Fruit fly (Drosophila melanogaster) whole organism, embryonic: ENCODE measurements around the gene Gorab.

ENCODE experiments used
- Aef1 ChIP-seq: fragments of 200-800 bp; sonication (Bioruptor generic); IDR thresholded peaks from 3 replicates; pipeline ENCODE4 v1.3.6; 2022; ENCODE audit warnings: missing biosample characterization, missing genetic modification characterization
- Atf6 ChIP-seq: fragments of 200-800 bp; sonication (Bioruptor generic); IDR thresholded peaks from 2 replicates; pipeline ENCODE4 v1.3.6; 2022; ENCODE audit warnings: missing biosample characterization, missing genetic modification characterization
- Bteb2 ChIP-seq: fragments of 200-800 bp; sonication (Bioruptor generic); optimal IDR thresholded peaks from 2 replicates; lab custom pipeline; 2016; ENCODE audit warnings: missing biosample characterization, missing genetic modification characterization
- CG10462 ChIP-seq: fragments of 200-800 bp; sonication (Bioruptor generic); optimal IDR thresholded peaks from 2 replicates; lab custom pipeline; 2016; ENCODE audit warnings: missing biosample characterization, missing genetic modification characterization
- CG11093 ChIP-seq: fragments of 200-800 bp; sonication (Bioruptor generic); IDR thresholded peaks from 3 replicates; pipeline ENCODE4 v1.3.6; 2022; ENCODE audit warnings: missing biosample characterization, missing genetic modification characterization
- CG11398 ChIP-seq: fragments of 200-800 bp; sonication (Bioruptor generic); optimal IDR thresholded peaks from 2 replicates; lab custom pipeline; 2016; ENCODE audit warnings: missing biosample characterization, missing genetic modification characterization
- CG12769 ChIP-seq: fragments of 200-800 bp; sonication (Bioruptor generic); optimal IDR thresholded peaks from 2 replicates; lab custom pipeline; 2019; ENCODE audit warnings: missing biosample characterization, mild to moderate bottlenecking, missing genetic modification characterization, moderate library complexity
- CG1792 ChIP-seq: fragments of 200-800 bp; sonication (Bioruptor generic); optimal IDR thresholded peaks from 2 replicates; lab custom pipeline; 2016; ENCODE audit warnings: missing biosample characterization, missing genetic modification characterization
- CG18476 ChIP-seq: fragments of 200-800 bp; sonication (Bioruptor generic); optimal IDR thresholded peaks from 2 replicates; lab custom pipeline; 2016; ENCODE audit warnings: missing biosample characterization, mild to moderate bottlenecking, missing genetic modification characterization
- CG30431 ChIP-seq: fragments of 200-800 bp; sonication (Bioruptor generic); optimal IDR thresholded peaks from 2 replicates; lab custom pipeline; 2017; ENCODE audit warnings: missing biosample characterization, missing genetic modification characterization
- CG31388 ChIP-seq: fragments of 200-800 bp; sonication (Bioruptor generic); optimal IDR thresholded peaks from 2 replicates; lab custom pipeline; 2016; ENCODE audit warnings: missing biosample characterization, missing genetic modification characterization
- CG3995 ChIP-seq: fragments of 200-800 bp; sonication (Bioruptor generic); optimal IDR thresholded peaks from 3 replicates; lab custom pipeline; 2016; ENCODE audit warnings: missing biosample characterization, missing genetic modification characterization
- CG4820 ChIP-seq: fragments of 200-800 bp; sonication (Bioruptor generic); optimal IDR thresholded peaks from 3 replicates; lab custom pipeline; 2016; ENCODE audit warnings: missing biosample characterization, missing genetic modification characterization
- CG6654 ChIP-seq: fragments of 200-800 bp; sonication (Bioruptor generic); optimal IDR thresholded peaks from 2 replicates; lab custom pipeline; 2017; ENCODE audit warnings: missing biosample characterization, mild to moderate bottlenecking, missing genetic modification characterization
- CG8944 ChIP-seq: fragments of 200-800 bp; sonication (Bioruptor generic); optimal IDR thresholded peaks from 3 replicates; lab custom pipeline; 2016; ENCODE audit warnings: missing biosample characterization, missing genetic modification characterization
- CG9932 ChIP-seq: fragments of 200-800 bp; sonication (Bioruptor generic); IDR thresholded peaks from 2 replicates; pipeline ENCODE4 v1.3.6; 2022; ENCODE audit warnings: missing biosample characterization, missing genetic modification characterization
- CkIIα-i1 ChIP-seq: fragments of 200-800 bp; sonication (Bioruptor generic); IDR thresholded peaks from 2 replicates; pipeline ENCODE4 v1.3.6; 2022; ENCODE audit warnings: missing biosample characterization, missing genetic modification characterization
- Deaf1 ChIP-seq: fragments of 200-800 bp; optimal IDR thresholded peaks from 3 replicates; lab custom pipeline; 2019; ENCODE audit warnings: missing biosample characterization, mild to moderate bottlenecking, missing genetic modification characterization, moderate library complexity
- Dll ChIP-seq: fragments of 200-800 bp; sonication (Bioruptor generic); IDR thresholded peaks from 4 replicates; pipeline ENCODE4 v1.3.6; 2022; ENCODE audit warnings: missing biosample characterization, missing genetic modification characterization; ENCODE audit not compliant: partially characterized antibody
- Dref ChIP-seq: fragments of 200-800 bp; sonication (Bioruptor generic); IDR thresholded peaks from 2 replicates; pipeline ENCODE4 v1.3.6; 2022; ENCODE audit warnings: missing biosample characterization, missing genetic modification characterization
- Elba2 ChIP-seq: fragments of 200-800 bp; sonication (Bioruptor generic); optimal IDR thresholded peaks from 3 replicates; lab custom pipeline; 2016; ENCODE audit warnings: missing biosample characterization, missing genetic modification characterization
- Mad ChIP-seq: fragments of 200-800 bp; sonication (Bioruptor generic); optimal IDR thresholded peaks from 2 replicates; lab custom pipeline; 2016; ENCODE audit warnings: missing biosample characterization, missing genetic modification characterization
- Med ChIP-seq: fragments of 200-800 bp; sonication (Bioruptor generic); peaks from one replicate; lab custom pipeline; 2016; ENCODE audit warnings: missing biosample characterization, missing genetic modification characterization, mild to moderate bottlenecking, inconsistent platforms, moderate library complexity
- NK7.1 ChIP-seq: fragments of 200-800 bp; sonication (Bioruptor generic); optimal IDR thresholded peaks from 3 replicates; lab custom pipeline; 2016; ENCODE audit warnings: missing biosample characterization, missing genetic modification characterization
- Neu2 ChIP-seq: fragments of 200-800 bp; sonication (Bioruptor generic); optimal IDR thresholded peaks from 3 replicates; lab custom pipeline; 2016; ENCODE audit warnings: missing biosample characterization, missing genetic modification characterization, borderline replicate concordance
- Nf-YC ChIP-seq: fragments of 200-800 bp; optimal IDR thresholded peaks from 3 replicates; lab custom pipeline; 2019; ENCODE audit warnings: missing biosample characterization, mild to moderate bottlenecking, missing genetic modification characterization, moderate library complexity
- NfI ChIP-seq: fragments of 200-800 bp; sonication (Bioruptor generic); optimal IDR thresholded peaks from 3 replicates; lab custom pipeline; 2018; ENCODE audit warnings: missing biosample characterization, mild to moderate bottlenecking, missing genetic modification characterization, moderate library complexity
- Poxn ChIP-seq: fragments of 200-800 bp; sonication (Bioruptor generic); IDR thresholded peaks from 2 replicates; pipeline ENCODE4 v1.3.6; 2022; ENCODE audit warnings: missing biosample characterization, missing genetic modification characterization
- Side ChIP-seq: fragments of 200-800 bp; sonication (Bioruptor generic); optimal IDR thresholded peaks from 2 replicates; lab custom pipeline; 2016; ENCODE audit warnings: missing biosample characterization, missing genetic modification characterization
- Spps ChIP-seq: fragments of 200-800 bp; sonication (Bioruptor generic); optimal IDR thresholded peaks from 2 replicates; lab custom pipeline; 2018; ENCODE audit warnings: missing biosample characterization, mild to moderate bottlenecking, missing genetic modification characterization
- aop ChIP-seq: fragments of 200-800 bp; sonication (Bioruptor generic); IDR thresholded peaks from 2 replicates; pipeline ENCODE4 v1.3.6; 2022; ENCODE audit warnings: missing biosample characterization, missing genetic modification characterization
- ap ChIP-seq: fragments of 200-800 bp; sonication (Bioruptor generic); IDR thresholded peaks from 2 replicates; pipeline ENCODE4 v1.3.6; 2022; ENCODE audit warnings: missing biosample characterization, missing genetic modification characterization
- bab2 ChIP-seq: fragments of 200-800 bp; sonication (Bioruptor generic); optimal IDR thresholded peaks from 2 replicates; lab custom pipeline; 2016; ENCODE audit warnings: missing biosample characterization, missing genetic modification characterization
- cas ChIP-seq: fragments of 200-800 bp; sonication (Bioruptor generic); IDR thresholded peaks from 2 replicates; pipeline ENCODE4 v1.3.6; 2022; ENCODE audit warnings: missing biosample characterization, missing genetic modification characterization
- crp ChIP-seq, 2 experiments: fragments of 200-800 bp; sonication (Bioruptor generic); optimal IDR thresholded peaks; 2 replicates in 1 of 2; 3 replicates in 1 of 2; lab custom pipeline; 2017; ENCODE audit warnings: missing biosample characterization in 2 of 2, missing genetic modification characterization in 2 of 2, mild to moderate bottlenecking in 1 of 2, moderate library complexity in 1 of 2
- danr ChIP-seq: fragments of 200-800 bp; sonication (Bioruptor generic); IDR thresholded peaks from 2 replicates; pipeline ENCODE4 v1.3.6; 2022; ENCODE audit warnings: missing biosample characterization, missing genetic modification characterization
- emc ChIP-seq: fragments of 200-800 bp; sonication (Bioruptor generic); optimal IDR thresholded peaks from 2 replicates; lab custom pipeline; 2016; ENCODE audit warnings: missing biosample characterization, missing genetic modification characterization
- esg ChIP-seq: fragments of 200-800 bp; sonication (Bioruptor generic); conservative IDR thresholded peaks from 2 replicates; pipeline ENCODE4 v1.3.6; 2022; ENCODE audit warnings: missing biosample characterization, missing genetic modification characterization
- exex ChIP-seq: fragments of 200-800 bp; sonication (Bioruptor generic); optimal IDR thresholded peaks from 4 replicates; lab custom pipeline; 2018; ENCODE audit warnings: missing biosample characterization, mild to moderate bottlenecking, missing genetic modification characterization, moderate library complexity
- ftz-f1 ChIP-seq: fragments of 200-800 bp; sonication (Bioruptor generic); optimal IDR thresholded peaks from 2 replicates; lab custom pipeline; 2016; ENCODE audit warnings: missing biosample characterization, missing genetic modification characterization
- gce ChIP-seq: fragments of 200-800 bp; sonication (Bioruptor generic); IDR thresholded peaks from 3 replicates; pipeline ENCODE4 v1.3.6; 2022; ENCODE audit warnings: missing biosample characterization, missing genetic modification characterization
- gro ChIP-seq: fragments of 200-800 bp; sonication (Bioruptor generic); optimal IDR thresholded peaks from 2 replicates; lab custom pipeline; 2016; ENCODE audit warnings: missing biosample characterization, missing genetic modification characterization
- h ChIP-seq: fragments of >200 bp; optimal IDR thresholded peaks from 2 replicates; lab custom pipeline; 2017
- insv ChIP-seq, 2 experiments: fragments of 200-800 bp; sonication (Bioruptor generic); optimal IDR thresholded peaks; 3 replicates each; lab custom pipeline; 2016 to 2018; ENCODE audit warnings: missing biosample characterization in 2 of 2, missing genetic modification characterization in 2 of 2
- knrl ChIP-seq: fragments of 200-800 bp; sonication (Bioruptor generic); IDR thresholded peaks from 3 replicates; pipeline ENCODE4 v1.3.6; 2022; ENCODE audit warnings: missing biosample characterization, missing genetic modification characterization; ENCODE audit not compliant: partially characterized antibody
- mirr ChIP-seq: fragments of 200-800 bp; sonication (Bioruptor generic); optimal IDR thresholded peaks from 3 replicates; lab custom pipeline; 2018; ENCODE audit warnings: missing biosample characterization, mild to moderate bottlenecking, missing genetic modification characterization
- nerfin-2 ChIP-seq: fragments of 200-800 bp; sonication (Bioruptor generic); IDR thresholded peaks from 2 replicates; pipeline ENCODE4 v1.3.6; 2022; ENCODE audit warnings: missing biosample characterization, missing genetic modification characterization; ENCODE audit not compliant: partially characterized antibody
- org-1 ChIP-seq: fragments of 200-800 bp; sonication (Bioruptor generic); optimal IDR thresholded peaks from 2 replicates; lab custom pipeline; 2017; ENCODE audit warnings: missing biosample characterization, missing genetic modification characterization
- slbo ChIP-seq: fragments of 200-800 bp; sonication (Bioruptor generic); IDR thresholded peaks from 2 replicates; pipeline ENCODE4 v1.3.6; 2022; ENCODE audit warnings: missing biosample characterization, missing genetic modification characterization
- sr ChIP-seq: fragments of 200-800 bp; sonication (Bioruptor generic); IDR thresholded peaks from 3 replicates; pipeline ENCODE4 v1.3.6; 2022; ENCODE audit warnings: missing biosample characterization, missing genetic modification characterization
- tap ChIP-seq: fragments of 200-800 bp; optimal IDR thresholded peaks from 3 replicates; lab custom pipeline; 2019; ENCODE audit warnings: missing biosample characterization, mild to moderate bottlenecking, missing genetic modification characterization, moderate library complexity
- tin ChIP-seq: fragments of 200-800 bp; sonication (Bioruptor generic); optimal IDR thresholded peaks from 3 replicates; lab custom pipeline; 2016; ENCODE audit warnings: missing biosample characterization, missing genetic modification characterization
- trh ChIP-seq: fragments of 200-800 bp; sonication (Bioruptor generic); optimal IDR thresholded peaks from 2 replicates; lab custom pipeline; 2016; ENCODE audit warnings: missing biosample characterization, missing genetic modification characterization

Gene Gorab

DNA sequence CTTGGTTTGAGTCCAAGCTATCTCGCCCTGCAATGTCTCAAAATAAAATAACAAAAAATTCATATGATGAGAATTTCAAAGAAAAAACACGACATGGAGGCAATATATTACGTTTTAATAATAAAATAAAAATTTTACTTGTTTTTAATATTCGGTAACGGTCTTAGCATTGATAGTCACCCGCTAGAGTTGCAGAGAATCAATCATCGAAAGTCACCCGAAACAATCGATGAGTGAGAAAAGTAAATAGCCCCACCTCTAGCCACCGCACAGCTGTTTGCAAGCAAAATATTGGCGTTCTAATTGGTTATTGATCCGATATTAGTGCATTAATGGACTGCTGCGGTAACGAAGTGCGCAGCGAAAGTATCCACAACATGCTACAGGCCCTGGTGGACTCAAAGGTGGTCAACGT lies 47.4 kb upstream of the Gorab start, which contains the start of gene CG34250 (continued):
- no peak for TF ChIP-seq Aef1 (GFP tag; lab: Robert Waterston, UW)
- peak; percentile 90 for TF ChIP-seq Dll
- TF ChIP-seq CG9932 (GFP tag; lab: Robert Waterston, UW): peak; percentile 66
- no peak for TF ChIP-seq Atf6
- no peak for TF ChIP-seq danr (GFP tag; lab: Robert Waterston, UW)
- TF ChIP-seq Side: no peak
- TF ChIP-seq CG11093 (GFP tag; lab: Robert Waterston, UW): no peak
- no peak for TF ChIP-seq CG8944 (GFP tag; lab: Kevin White, UChicago)
- no peak for TF ChIP-seq CG30431 (GFP tag; lab: Kevin White, UChicago)
- peak; percentile 30 for TF ChIP-seq exex
- TF ChIP-seq NfI (GFP tag; lab: Kevin White, UChicago): no peak
- no peak for TF ChIP-seq gce (GFP tag; lab: Robert Waterston, UW)
- TF ChIP-seq mirr: no peak
- no peak for TF ChIP-seq CG1792 (GFP tag; lab: Kevin White, UChicago)
- TF ChIP-seq tap (tag; lab: Kevin White, UChicago): no peak
- TF ChIP-seq NK7.1 (GFP tag; lab: Kevin White, UChicago): no peak
- TF ChIP-seq esg (GFP tag; lab: Robert Waterston, UW): no peak
- TF ChIP-seq nerfin-2 (GFP tag; lab: Robert Waterston, UW): peak; percentile 34; the same call in 1 of the 2 replicates
- TF ChIP-seq Med (GFP tag; lab: Kevin White, UChicago): peak; percentile 67
- no peak for TF ChIP-seq Poxn
- TF ChIP-seq tin (GFP tag; lab: Kevin White, UChicago): peak; percentile 16
- TF ChIP-seq sr (GFP tag; lab: Robert Waterston, UW): no peak
- peak; percentile 83 for TF ChIP-seq knrl (GFP tag; lab: Robert Waterston, UW)
- TF ChIP-seq org-1 (GFP tag; lab: Kevin White, UChicago): no peak
- TF ChIP-seq CG18476 (GFP tag; lab: Kevin White, UChicago): peak; percentile 39
- TF ChIP-seq trh (GFP tag; lab: Kevin White, UChicago): no peak
- no peak for TF ChIP-seq cas (GFP tag; lab: Robert Waterston, UW)
- no peak for TF ChIP-seq Spps (tag; lab: Kevin White, UChicago)
- peak; percentile 34 for TF ChIP-seq Mad (GFP tag; lab: Kevin White, UChicago)
- TF ChIP-seq Neu2: no peak
- TF ChIP-seq emc (GFP tag; lab: Kevin White, UChicago): no peak
- TF ChIP-seq bab2 (GFP tag; lab: Kevin White, UChicago): no peak
- TF ChIP-seq h (lab: Kevin White, UChicago): no peak
- peak; percentile 95 to 99 for TF ChIP-seq crp (GFP tag; optimal IDR thresholded peaks at IDR 0.05; lab: Kevin White, UChicago)
- TF ChIP-seq CkIIα-i1 (GFP tag; lab: Robert Waterston, UW): no peak
- TF ChIP-seq Bteb2 (GFP tag; lab: Kevin White, UChicago): no peak
- peak; percentile 47; the same call in 1 of the 2 replicates for TF ChIP-seq slbo (GFP tag; lab: Robert Waterston, UW)
- peak; percentile 3 for TF ChIP-seq CG31388 (GFP tag; lab: Kevin White, UChicago)
- peak; percentile 69 for TF ChIP-seq CG3995 (GFP tag; lab: Kevin White, UChicago)
- TF ChIP-seq Deaf1 (tag; lab: Kevin White, UChicago): peak; percentile 3
- TF ChIP-seq Dref (GFP tag; lab: Robert Waterston, UW): peak; percentile 89
- TF ChIP-seq CG11398 (GFP tag; lab: Kevin White, UChicago): no peak
- TF ChIP-seq Nf-YC: peak; percentile 75
- peak; percentile 17 for TF ChIP-seq CG10462 (GFP tag; lab: Kevin White, UChicago)
- no peak for TF ChIP-seq ftz-f1
- TF ChIP-seq insv (GFP tag; optimal IDR thresholded peaks at IDR 0.05; lab: Kevin White, UChicago): peak in 1 of 2 experiments; percentile 50
- no peak for TF ChIP-seq aop
- TF ChIP-seq gro (GFP tag; lab: Kevin White, UChicago): no peak
- TF ChIP-seq CG4820 (GFP tag; lab: Kevin White, UChicago): no peak
- TF ChIP-seq CG6654 (GFP tag; lab: Kevin White, UChicago): no peak
- TF ChIP-seq CG12769 (tag; lab: Kevin White, UChicago): peak; percentile 48
- TF ChIP-seq Elba2: peak; percentile 68
- no peak for TF ChIP-seq ap (GFP tag; lab: Robert Waterston, UW)
